Worm (Caenorhabditis elegans) whole organism, L4 larva: ENCODE results near the gene srx-47.

ENCODE experiments used
- F44E2.7 ChIP-seq: fragments of 200-800 bp; sonication (Bioruptor generic); IDR thresholded peaks from 2 replicates; pipeline ENCODE4 v2.1.2; 2022; ENCODE audit warnings: missing genetic modification characterization, missing compliant biosample characterization
- T20F7.1 ChIP-seq: fragments of 200-800 bp; sonication (Bioruptor generic); optimal IDR thresholded peaks from 2 replicates; lab custom pipeline; 2018; ENCODE audit warnings: mild to moderate bottlenecking, missing genetic modification characterization, missing compliant biosample characterization
- Y48G9A.11 ChIP-seq: fragments of 200-800 bp; sonication (Bioruptor generic); IDR thresholded peaks from 2 replicates; pipeline ENCODE4 v1.3.6; 2022; ENCODE audit warnings: missing genetic modification reagents, missing genetic modification characterization, missing compliant biosample characterization
- Y5F2A.4 ChIP-seq: fragments of 200-800 bp; sonication (Bioruptor generic); optimal IDR thresholded peaks from 2 replicates; lab custom pipeline; 2018; ENCODE audit warnings: mild to moderate bottlenecking, missing genetic modification characterization, missing compliant biosample characterization
- Y75B8A.6 ChIP-seq: fragments of 200-800 bp; sonication (Bioruptor generic); IDR thresholded peaks from 2 replicates; pipeline ENCODE4 v1.3.6; 2022; ENCODE audit warnings: missing genetic modification reagents, missing genetic modification characterization, missing compliant biosample characterization
- ZK337.2 ChIP-seq: fragments of 200-800 bp; sonication (Bioruptor generic); IDR thresholded peaks from 2 replicates; pipeline ENCODE4 v1.3.6; 2022; ENCODE audit warnings: missing genetic modification reagents, missing genetic modification characterization, missing compliant biosample characterization
- aha-1 ChIP-seq: fragments of 150-350 bp; peaks from one replicate; lab custom pipeline; 2014; ENCODE audit warnings: missing biosample characterization, missing genetic modification characterization
- aly-2 ChIP-seq: sonication (generic microtip); optimal IDR thresholded peaks from 2 replicates; lab custom pipeline; 2018; ENCODE audit warnings: missing biosample characterization, missing genetic modification characterization
- ama-1 ChIP-seq: fragments of 150-350 bp; optimal IDR thresholded peaks from 2 replicates; lab custom pipeline; 2014; ENCODE audit warnings: inconsistent platforms, mixed read lengths
- attf-4 ChIP-seq: sonication (generic microtip); optimal IDR thresholded peaks from 3 replicates; lab custom pipeline; 2017; ENCODE audit warnings: missing biosample characterization, missing genetic modification characterization
- ceh-20 ChIP-seq: fragments of 200-800 bp; sonication (Bioruptor generic); IDR thresholded peaks from 2 replicates; pipeline ENCODE4 v1.3.6; 2022; ENCODE audit warnings: missing genetic modification reagents, missing genetic modification characterization, missing compliant biosample characterization
- ceh-32 ChIP-seq: sonication (generic microtip); optimal IDR thresholded peaks from 2 replicates; lab custom pipeline; 2016; ENCODE audit warnings: mild to moderate bottlenecking, missing genetic modification characterization, missing compliant biosample characterization; ENCODE audit not compliant: poor library complexity
- ceh-44 ChIP-seq: fragments of 200-800 bp; sonication (Bioruptor generic); IDR thresholded peaks from 2 replicates; pipeline ENCODE4 v1.3.6; 2022; ENCODE audit warnings: missing genetic modification reagents, missing genetic modification characterization, missing compliant biosample characterization
- ceh-62 ChIP-seq: sonication (generic microtip); optimal IDR thresholded peaks from 2 replicates; lab custom pipeline; 2017; ENCODE audit warnings: missing biosample characterization, missing genetic modification characterization
- ceh-82 ChIP-seq: sonication (generic microtip); optimal IDR thresholded peaks from 2 replicates; lab custom pipeline; 2017; ENCODE audit warnings: missing biosample characterization, missing genetic modification characterization
- ces-1 ChIP-seq: fragments of 150-350 bp; sonication (generic microtip); optimal IDR thresholded peaks from 4 replicates; lab custom pipeline; 2014; ENCODE audit warnings: missing biosample characterization, missing genetic modification reagents, missing genetic modification characterization
- daf-12 ChIP-seq: fragments of 150-350 bp; optimal IDR thresholded peaks from 2 replicates; lab custom pipeline; 2014; ENCODE audit warnings: missing biosample characterization, missing genetic modification reagents, missing genetic modification characterization
- daf-19 ChIP-seq: fragments of 200-800 bp; sonication (Bioruptor generic); conservative IDR thresholded peaks from 2 replicates; pipeline ENCODE4 v1.3.6; 2022; ENCODE audit warnings: missing genetic modification characterization, missing compliant biosample characterization
- daf-8 ChIP-seq: fragments of 200-800 bp; sonication (Bioruptor generic); IDR thresholded peaks from 2 replicates; pipeline ENCODE4 v1.3.6; 2022; ENCODE audit warnings: missing genetic modification characterization, missing compliant biosample characterization
- dve-1 ChIP-seq: sonication (generic microtip); optimal IDR thresholded peaks from 2 replicates; lab custom pipeline; 2017; ENCODE audit warnings: antibody characterized with exemption, mild to moderate bottlenecking, missing genetic modification characterization, missing compliant biosample characterization; ENCODE audit not compliant: insufficient read depth
- gei-8 ChIP-seq: fragments of 200-800 bp; sonication (Bioruptor generic); optimal IDR thresholded peaks from 2 replicates; lab custom pipeline; 2018; ENCODE audit warnings: mild to moderate bottlenecking, missing genetic modification characterization, missing compliant biosample characterization
- hlh-30 ChIP-seq: sonication (generic microtip); optimal IDR thresholded peaks from 2 replicates; lab custom pipeline; 2017; ENCODE audit warnings: antibody characterized with exemption, mild to moderate bottlenecking, missing genetic modification characterization, missing compliant biosample characterization; ENCODE audit not compliant: insufficient read depth
- hmg-1.1 ChIP-seq: fragments of 200-800 bp; sonication (Bioruptor generic); IDR thresholded peaks from 2 replicates; pipeline ENCODE4 v1.3.6; 2022; ENCODE audit warnings: missing genetic modification reagents, missing genetic modification characterization, missing compliant biosample characterization
- lim-7 ChIP-seq: fragments of 200-800 bp; sonication (Bioruptor generic); IDR thresholded peaks from 2 replicates; pipeline ENCODE4 v1.3.6; 2022; ENCODE audit warnings: missing genetic modification characterization, missing compliant biosample characterization
- lin-15B ChIP-seq: fragments of 150-350 bp; sonication (generic microtip); optimal IDR thresholded peaks from 3 replicates; lab custom pipeline; 2014; ENCODE audit warnings: missing biosample characterization, missing genetic modification characterization
- lin-38 ChIP-seq: fragments of 200-800 bp; sonication (Bioruptor generic); IDR thresholded peaks from 2 replicates; pipeline ENCODE4 v1.3.6; 2022; ENCODE audit warnings: missing genetic modification reagents, missing genetic modification characterization, missing compliant biosample characterization
- lin-39 ChIP-seq: fragments of 150-350 bp; optimal IDR thresholded peaks from 2 replicates; lab custom pipeline; 2014; ENCODE audit warnings: missing biosample characterization, missing genetic modification reagents, missing genetic modification characterization
- lsy-2 ChIP-seq, 2 experiments: fragments of 150-350 bp in 1 of 2; sonication (generic microtip) in 1 of 2; optimal IDR thresholded peaks; 2 replicates each; lab custom pipeline; 2014 to 2017; ENCODE audit warnings: missing biosample characterization in 2 of 2, missing genetic modification characterization in 2 of 2
- madf-5 ChIP-seq, 2 experiments: fragments of 200-800 bp; sonication (Bioruptor generic); IDR thresholded peaks; 2 replicates each; pipeline ENCODE4 v1.3.6; 2022; ENCODE audit warnings: missing compliant biosample characterization in 2 of 2, missing genetic modification characterization in 2 of 2
- nhr-237 ChIP-seq: sonication (generic microtip); optimal IDR thresholded peaks from 2 replicates; lab custom pipeline; 2017; ENCODE audit warnings: missing biosample characterization, missing genetic modification characterization
- nhr-28 ChIP-seq: fragments of 150-350 bp; optimal IDR thresholded peaks from 2 replicates; lab custom pipeline; 2014; ENCODE audit warnings: missing biosample characterization, missing genetic modification characterization
- nhr-41 ChIP-seq: fragments of 200-800 bp; sonication (Bioruptor generic); IDR thresholded peaks from 2 replicates; pipeline ENCODE4 v1.3.6; 2022; ENCODE audit warnings: missing genetic modification reagents, missing genetic modification characterization, missing compliant biosample characterization
- nhr-48 ChIP-seq: sonication (generic microtip); optimal IDR thresholded peaks from 2 replicates; lab custom pipeline; 2016; ENCODE audit warnings: mild to moderate bottlenecking, missing genetic modification characterization, missing compliant biosample characterization
- nhr-77 ChIP-seq: fragments of 150-350 bp; optimal IDR thresholded peaks from 2 replicates; lab custom pipeline; 2014; ENCODE audit warnings: missing biosample characterization, missing genetic modification characterization
- php-3 ChIP-seq: fragments of 200-800 bp; sonication (Bioruptor generic); IDR thresholded peaks from 2 replicates; pipeline ENCODE4 v1.3.6; 2022; ENCODE audit warnings: missing genetic modification reagents, missing genetic modification characterization, missing compliant biosample characterization
- pqm-1 ChIP-seq: sonication (generic microtip); optimal IDR thresholded peaks from 2 replicates; lab custom pipeline; 2017; ENCODE audit warnings: missing biosample characterization, missing genetic modification characterization
- rbr-2 ChIP-seq: sonication (generic microtip); optimal IDR thresholded peaks from 2 replicates; lab custom pipeline; 2016; ENCODE audit warnings: missing genotype, missing genetic modification characterization, missing compliant biosample characterization
- saeg-2 ChIP-seq: fragments of 200-800 bp; sonication (Bioruptor generic); IDR thresholded peaks from 2 replicates; pipeline ENCODE4 v1.3.6; 2022; ENCODE audit warnings: missing genetic modification reagents, missing genetic modification characterization, missing compliant biosample characterization
- set-16 ChIP-seq: fragments of 200-800 bp; sonication (Bioruptor generic); IDR thresholded peaks from 2 replicates; pipeline ENCODE4 v1.3.6; 2022; ENCODE audit warnings: missing genetic modification reagents, missing genetic modification characterization, missing compliant biosample characterization
- snpc-4 ChIP-seq: fragments of 150-350 bp; optimal IDR thresholded peaks from 2 replicates; lab custom pipeline; 2014; ENCODE audit warnings: missing biosample characterization, missing genetic modification characterization
- spr-3 ChIP-seq: fragments of 200-800 bp; sonication (Bioruptor generic); optimal IDR thresholded peaks from 2 replicates; lab custom pipeline; 2018; ENCODE audit warnings: mild to moderate bottlenecking, missing genetic modification characterization, missing compliant biosample characterization
- tag-97 ChIP-seq: fragments of 200-800 bp; sonication (Bioruptor generic); IDR thresholded peaks from 2 replicates; pipeline ENCODE4 v1.3.6; 2022; ENCODE audit warnings: missing genetic modification characterization, missing compliant biosample characterization
- unc-62 ChIP-seq, 3 experiments: fragments of 150-350 bp in 1 of 3; sonication (generic microtip); optimal IDR thresholded peaks in 2 of 3; peaks in 1 of 3; 1 replicate in 1 of 3; 2 replicates in 2 of 3; lab custom pipeline; 2014 to 2017; ENCODE audit warnings: missing biosample characterization in 3 of 3, missing genetic modification characterization in 3 of 3, missing genetic modification reagents in 3 of 3, missing genotype in 1 of 3
- zag-1 ChIP-seq: fragments of 150-350 bp; optimal IDR thresholded peaks from 2 replicates; lab custom pipeline; 2014; ENCODE audit warnings: missing biosample characterization, missing genetic modification characterization
- zfp-3 ChIP-seq: fragments of 200-800 bp; sonication (Bioruptor generic); conservative IDR thresholded peaks from 2 replicates; pipeline ENCODE4 v1.3.6; 2022; ENCODE audit warnings: missing genetic modification reagents, missing genetic modification characterization, missing compliant biosample characterization
- zip-2 ChIP-seq: fragments of 150-350 bp; optimal IDR thresholded peaks from 2 replicates; lab custom pipeline; 2014; ENCODE audit warnings: missing biosample characterization, missing genetic modification characterization
- ztf-11 ChIP-seq: fragments of 150-350 bp; optimal IDR thresholded peaks from 2 replicates; lab custom pipeline; 2014; ENCODE audit warnings: missing biosample characterization, missing genetic modification characterization
- ztf-7 ChIP-seq: fragments of 150-350 bp; optimal IDR thresholded peaks from 2 replicates; lab custom pipeline; 2014; ENCODE audit warnings: missing biosample characterization, missing genetic modification characterization

The srx-47 gene

DNA sequence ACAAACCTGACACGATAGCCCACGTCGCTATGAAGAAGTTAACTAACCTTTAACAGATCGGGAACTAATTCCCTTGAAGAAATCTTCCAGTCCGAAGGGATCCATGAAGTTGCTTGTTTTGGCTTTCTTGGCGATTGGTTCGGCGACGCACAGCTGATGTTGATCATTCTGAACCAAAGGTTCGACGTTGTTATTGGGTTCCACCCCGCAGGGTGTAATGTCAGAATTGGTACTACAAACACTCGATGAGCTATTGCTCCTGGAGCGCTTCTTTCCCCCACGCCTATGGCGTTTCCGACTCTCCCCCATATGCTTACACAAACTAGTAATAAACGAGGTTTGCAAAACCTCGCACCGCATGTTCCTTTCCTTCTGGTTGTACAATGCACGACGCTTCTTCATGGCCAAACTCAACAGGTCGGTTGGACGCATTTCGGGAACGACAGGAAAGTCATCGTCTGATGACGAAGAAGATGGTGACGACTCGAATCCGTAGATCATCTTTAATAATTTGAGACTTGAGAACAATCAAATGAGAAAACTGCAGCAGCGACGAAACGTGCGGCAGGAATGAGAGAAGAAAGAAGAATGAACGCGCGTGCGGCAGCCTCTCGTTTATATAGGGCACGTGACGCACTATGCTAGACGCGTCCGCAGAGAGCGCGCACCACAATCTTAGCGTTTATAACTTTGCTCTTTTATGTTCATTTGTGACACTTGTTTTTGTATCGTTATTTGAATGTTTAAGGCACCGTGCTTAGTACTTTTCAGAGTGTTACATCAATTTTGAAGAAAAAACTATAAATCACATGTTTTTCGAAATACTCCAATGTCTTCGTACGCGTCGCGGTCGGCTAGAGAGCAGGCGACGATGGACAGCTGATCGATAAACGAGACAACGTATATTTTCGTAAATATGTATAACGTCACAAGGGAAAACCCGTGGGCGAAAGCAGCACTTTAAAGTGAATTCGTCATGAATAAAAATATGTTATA lies 5.9 kb upstream of the srx-47 start, which contains the start of gene tos-1 (continued):
- TF ChIP-seq ztf-11 (tag; lab: Kevin White, UChicago) = no peak
- TF ChIP-seq nhr-237 (tag; lab: Kevin White, UChicago) = peak; percentile 71
- TF ChIP-seq F44E2.7 (GFP tag; lab: Robert Waterston, UW) = no peak
- TF ChIP-seq ZK337.2 (GFP tag; lab: Robert Waterston, UW) = no peak
- peak; percentile 49 for TF ChIP-seq aly-2 (tag; lab: Kevin White, UChicago)
- TF ChIP-seq hlh-30 (tag; lab: Kevin White, UChicago) = peak; percentile 100
- peak; percentile 84 for TF ChIP-seq Y75B8A.6
- peak; percentile 85 for TF ChIP-seq ces-1
- TF ChIP-seq dve-1 (tag; lab: Kevin White, UChicago) = peak; percentile 95
- peak; percentile 94 for TF ChIP-seq php-3
- no peak for TF ChIP-seq ceh-82
- no peak for TF ChIP-seq tag-97 (GFP tag; lab: Robert Waterston, UW)
- TF ChIP-seq T20F7.1 (GFP tag; lab: Kevin White, UChicago) = peak; percentile 97
- peak; percentile 91 to 93 for TF ChIP-seq lsy-2 (tag; optimal IDR thresholded peaks at IDR 0.05; lab: Kevin White, UChicago)
- TF ChIP-seq nhr-28 = peak; percentile 97
- TF ChIP-seq snpc-4 = peak; percentile 33
- TF ChIP-seq hmg-1.1 (GFP tag; lab: Robert Waterston, UW) = peak; percentile 98
- TF ChIP-seq zag-1 = peak; percentile 82
- TF ChIP-seq ceh-62 (tag; lab: Kevin White, UChicago) = no peak
- TF ChIP-seq ceh-44 = no peak
- peak; percentile 98 for TF ChIP-seq zfp-3 (GFP tag; lab: Robert Waterston, UW)
- peak; percentile 95 for TF ChIP-seq saeg-2 (GFP tag; lab: Robert Waterston, UW)
- TF ChIP-seq daf-8 (GFP tag; lab: Robert Waterston, UW) = 0 out of 2 replicates have a peak, but pooled peaks have one; percentile 62
- TF ChIP-seq nhr-41 (GFP tag; lab: Robert Waterston, UW) = peak; percentile 79; the same call in 1 of the 2 replicates
- peak; percentile 87 for TF ChIP-seq daf-19
- peak; percentile 58 for TF ChIP-seq lin-15B (tag; lab: Kevin White, UChicago)
- peak; percentile 100 for TF ChIP-seq ceh-20 (GFP tag; lab: Robert Waterston, UW)
- TF ChIP-seq ama-1 (lab: Kevin White, UChicago) = peak; percentile 100
- no peak for TF ChIP-seq ceh-32 (tag; lab: Kevin White, UChicago)
- TF ChIP-seq Y48G9A.11 (GFP tag; lab: Robert Waterston, UW) = peak; percentile 93
- peak; percentile 100 for TF ChIP-seq aha-1
- TF ChIP-seq madf-5 (GFP tag; IDR thresholded peaks at IDR 0.05; lab: Robert Waterston, UW) = peak; percentile 48 to 90; a peak in 1 of 4 replicates
- TF ChIP-seq nhr-48 (tag; lab: Kevin White, UChicago) = peak; percentile 97
- peak; percentile 45 for TF ChIP-seq Y5F2A.4 (GFP tag; lab: Kevin White, UChicago)
- peak; percentile 95 for TF ChIP-seq gei-8 (GFP tag; lab: Kevin White, UChicago)
- peak; percentile 36; the same call in 1 of the 2 replicates for TF ChIP-seq lim-7 (GFP tag; lab: Robert Waterston, UW)
- peak; percentile 19 for TF ChIP-seq pqm-1

DNA sequence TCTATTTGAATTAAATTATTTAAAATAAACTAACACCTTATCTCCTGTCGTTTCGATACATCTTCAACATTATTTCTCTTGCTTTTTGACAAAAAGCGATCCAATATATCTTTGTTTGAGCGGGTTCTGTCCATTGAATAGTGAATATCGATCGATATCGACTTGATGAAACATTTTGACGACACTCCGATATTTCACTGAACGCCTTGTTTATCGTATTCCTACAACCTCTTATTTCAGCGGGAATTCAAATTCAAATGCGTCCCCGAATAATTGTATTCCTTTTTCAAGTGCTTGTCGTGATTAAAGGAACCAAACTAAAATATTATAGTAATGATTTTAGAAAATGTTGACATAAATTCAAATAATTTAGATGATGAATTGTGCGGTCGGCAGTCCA lies 3.0 kb upstream of the srx-47 start, which contains the start of the genes K07B1.7 and try-5:
Gene K07B1.7, minus strand, starts transcription at position 159 of the 400 bp plus-strand sequence.
Gene try-5, plus strand, starts transcription at position 241 of the 400 bp plus-strand sequence.
- TF ChIP-seq nhr-41 (GFP tag; lab: Robert Waterston, UW) (no peak), set-16 (GFP tag; lab: Robert Waterston, UW) (no peak), lsy-2 (tag; optimal IDR thresholded peaks at IDR 0.05; lab: Kevin White, UChicago) (no peak), ces-1 (no peak), lin-38 (GFP tag; lab: Robert Waterston, UW) (no peak), attf-4 (tag; lab: Kevin White, UChicago) (no peak), rbr-2 (tag; lab: Kevin White, UChicago) (peak; percentile 23), nhr-28 (peak; percentile 29), lin-39 (tag; lab: Kevin White, UChicago) (no peak), zip-2 (tag; lab: Kevin White, UChicago) (no peak), spr-3 (GFP tag; lab: Kevin White, UChicago) (no peak), ztf-7 (tag; lab: Kevin White, UChicago) (no peak), daf-12 (no peak), aly-2 (tag; lab: Kevin White, UChicago) (no peak), ceh-44 (no peak), tag-97 (GFP tag; lab: Robert Waterston, UW) (no peak), unc-62 (GFP tag; optimal IDR thresholded peaks at IDR 0.05 in 1 of 2; lab: Kevin White, UChicago) (no peak), unc-62 (tag; optimal IDR thresholded peaks at IDR 0.05; lab: Kevin White, UChicago) (no peak), snpc-4 (no peak), nhr-77 (tag; lab: Kevin White, UChicago) (no peak), hlh-30 (tag; lab: Kevin White, UChicago) (peak; percentile 60)
